Worm (Caenorhabditis elegans): ENCODE data around the gene Y39B6A.25.

ce11 chrV:18993017-18993416 lies 33.2 kb upstream of the Y39B6A.25 start:
- TF ChIP-seq ceh-36 (tag; optimal IDR thresholded peaks at IDR 0.05) (no peak), tra-4 (tag; optimal IDR thresholded peaks at IDR 0.05) (no peak), ama-1 (optimal IDR thresholded peaks at IDR 0.05) (no peak), flt-1 (GFP tag; IDR thresholded peaks at IDR 0.05) (no peak), ets-7 (tag; optimal IDR thresholded peaks at IDR 0.05) (no peak), B0310.2 (tag; optimal IDR thresholded peaks at IDR 0.05) (no peak), hmg-4 (GFP tag; optimal IDR thresholded peaks at IDR 0.05) (no peak), hmbx-1 (tag; optimal IDR thresholded peaks at IDR 0.05) (no peak), scrt-1 (GFP tag; IDR thresholded peaks at IDR 0.05) (no peak)

Measured in whole organism, early embryonic.